Worm (Caenorhabditis elegans): ENCODE results near the gene ZC404.15.

Gene ZC404.15

ce11 chrV:6783044-6783625 is 2.9 kb downstream of the ZC404.15 start (continued):
- TF ChIP-seq php-3 (GFP tag; IDR thresholded peaks at IDR 0.05), result no peak
- TF ChIP-seq fos-1 (tag; optimal IDR thresholded peaks at IDR 0.05), result no peak
- TF ChIP-seq vab-7 (GFP tag; IDR thresholded peaks at IDR 0.05), result no peak
- TF ChIP-seq nhr-111 (GFP tag; optimal IDR thresholded peaks at IDR 0.05), result no peak
- TF ChIP-seq pha-4 (GFP tag; IDR thresholded peaks at IDR 0.05), result 0 out of 2 replicates have a peak, but pooled peaks have one; percentile 16
- no peak for TF ChIP-seq pha-4 (tag; optimal IDR thresholded peaks at IDR 0.05)
- TF ChIP-seq R02D3.7 (tag; optimal IDR thresholded peaks at IDR 0.05), result no peak
- no peak for TF ChIP-seq ceh-32 (tag; optimal IDR thresholded peaks at IDR 0.05; ENCODE audit: poor library complexity)
- no peak for TF ChIP-seq snpc-1.2 (GFP tag; IDR thresholded peaks at IDR 0.05)
- TF ChIP-seq fkh-10 (GFP tag; optimal IDR thresholded peaks at IDR 0.05), result no peak
- TF ChIP-seq dve-1 (tag; optimal IDR thresholded peaks at IDR 0.05; ENCODE audit: insufficient read depth), result no peak
- no peak for TF ChIP-seq ceh-44 (GFP tag; IDR thresholded peaks at IDR 0.05)
- no peak for TF ChIP-seq nhr-48 (tag; optimal IDR thresholded peaks at IDR 0.05)
- no peak for TF ChIP-seq gei-8 (GFP tag; optimal IDR thresholded peaks at IDR 0.05)
- TF ChIP-seq tag-97 (GFP tag; IDR thresholded peaks at IDR 0.05), result no peak
- no peak for TF ChIP-seq aly-2 (tag; optimal IDR thresholded peaks at IDR 0.05)
- no peak for TF ChIP-seq lir-3 (tag; optimal IDR thresholded peaks at IDR 0.05)
- TF ChIP-seq T26A8.4 (GFP tag; IDR thresholded peaks at IDR 0.05), result no peak
- no peak for TF ChIP-seq T20F7.1 (GFP tag; optimal IDR thresholded peaks at IDR 0.05)
- TF ChIP-seq F49E8.2 (tag; optimal IDR thresholded peaks at IDR 0.05; ENCODE audit: borderline replicate concordance), result peak; percentile 21
- no peak for TF ChIP-seq daf-16 (GFP tag; optimal IDR thresholded peaks at IDR 0.05)
- TF ChIP-seq daf-16 (tag; optimal IDR thresholded peaks at IDR 0.05), result no peak
- no peak for TF ChIP-seq nhr-102 (tag; optimal IDR thresholded peaks at IDR 0.05)
- TF ChIP-seq unc-130 (GFP tag; optimal IDR thresholded peaks at IDR 0.05), result peak; percentile 61
- TF ChIP-seq madf-5 (GFP tag; IDR thresholded peaks at IDR 0.05), result peak in 1 of 2 experiments; percentile 35; a peak in 1 of 4 replicates
- TF ChIP-seq mdl-1 (tag; optimal IDR thresholded peaks at IDR 0.05), result no peak
- TF ChIP-seq ztf-7 (tag; optimal IDR thresholded peaks at IDR 0.05), result no peak
- no peak for TF ChIP-seq lin-15B (tag; optimal IDR thresholded peaks at IDR 0.05)

- TF ChIP-seq pha-4 (GFP tag; IDR thresholded peaks at IDR 0.05) (peak; percentile 58; the same call in 1 of the 2 replicates), pha-4 (tag; optimal IDR thresholded peaks at IDR 0.05) (peak; percentile 31), daf-16 (GFP tag; optimal IDR thresholded peaks at IDR 0.05) (peak in 1 of 2 experiments; percentile 17), daf-16 (tag; optimal IDR thresholded peaks at IDR 0.05) (no peak), ceh-32 (tag; optimal IDR thresholded peaks at IDR 0.05; ENCODE audit: poor library complexity) (no peak), vab-7 (GFP tag; IDR thresholded peaks at IDR 0.05) (no peak), ceh-20 (GFP tag; IDR thresholded peaks at IDR 0.05) (peak; percentile 47; the same call in 1 of the 2 replicates), duxl-1 (tag; optimal IDR thresholded peaks at IDR 0.05; ENCODE audit: poor library complexity) (peak; percentile 57), nhr-77 (tag; optimal IDR thresholded peaks at IDR 0.05) (peak; percentile 26), unc-130 (GFP tag; optimal IDR thresholded peaks at IDR 0.05) (peak; percentile 33), hlh-11 (tag; optimal IDR thresholded peaks at IDR 0.05) (peak; percentile 39), mdl-1 (tag; optimal IDR thresholded peaks at IDR 0.05) (peak in 1 of 2 experiments; percentile 16), F10B5.3 (tag; optimal IDR thresholded peaks at IDR 0.05) (no peak), lin-38 (GFP tag; IDR thresholded peaks at IDR 0.05) (peak; percentile 73), T26A8.4 (GFP tag; IDR thresholded peaks at IDR 0.05) (peak; percentile 57), snpc-1.2 (GFP tag; IDR thresholded peaks at IDR 0.05) (0 out of 2 replicates have a peak, but pooled peaks have one; percentile 51), nhr-76 (tag; optimal IDR thresholded peaks at IDR 0.05) (no peak), zag-1 (tag; optimal IDR thresholded peaks at IDR 0.05) (no peak), hif-1 (tag; optimal IDR thresholded peaks at IDR 0.05) (peak in 1 of 2 experiments; percentile 32), F37D6.2 (tag; optimal IDR thresholded peaks at IDR 0.05) (peak; percentile 2), fkh-10 (GFP tag; optimal IDR thresholded peaks at IDR 0.05) (peak; percentile 22), lin-1 (GFP tag; IDR thresholded peaks at IDR 0.05) (peak; percentile 43; the same call in 1 of the 2 replicates), T20F7.1 (GFP tag; optimal IDR thresholded peaks at IDR 0.05) (peak; percentile 13), set-16 (GFP tag; IDR thresholded peaks at IDR 0.05) (no peak), nhr-6 (tag; optimal IDR thresholded peaks at IDR 0.05) (peak; percentile 76), dmd-9 (GFP tag; IDR thresholded peaks at IDR 0.05) (0 out of 2 replicates have a peak, but pooled peaks have one; percentile 6), mes-2 (tag; optimal IDR thresholded peaks at IDR 0.05; ENCODE audit: poor library complexity, severe bottlenecking) (peak; percentile 93), dpl-1 (GFP tag; optimal IDR thresholded peaks at IDR 0.05) (peak; percentile 94), mdt-29 (GFP tag; IDR thresholded peaks at IDR 0.05) (no peak), F49E8.2 (tag; optimal IDR thresholded peaks at IDR 0.05; ENCODE audit: borderline replicate concordance) (peak; percentile 13), nhr-28 (tag; optimal IDR thresholded peaks at IDR 0.05) (peak; percentile 1), aly-2 (tag; optimal IDR thresholded peaks at IDR 0.05) (no peak)
Measured at ce11 chrV:6784853-6785492, 4.7 kb downstream of the ZC404.15 start, which contains the start of the genes spn-4 and spe-39. spn-4 (minus strand) TSS chrV:6784903. spe-39 (plus strand) TSS chrV:6785451.

Measured in whole organism, L4 larva.